Fruit fly (Drosophila melanogaster) whole organism, embryonic: Measurements from ENCODE around the gene Agpat1.

Experiments
- Abd-B ChIP-seq: fragments of 200-800 bp; sonication (Bioruptor generic); optimal IDR thresholded peaks from 2 replicates; lab custom pipeline; 2018; ENCODE audit warnings: missing biosample characterization, mild to moderate bottlenecking, missing genetic modification characterization, moderate library complexity
- Adf1 ChIP-seq: fragments of 200-800 bp; sonication (Bioruptor generic); IDR thresholded peaks from 2 replicates; pipeline ENCODE4 v1.3.6; 2022; ENCODE audit warnings: missing biosample characterization, missing genetic modification characterization
- CG10321 ChIP-seq: fragments of 200-800 bp; sonication (Bioruptor generic); IDR thresholded peaks from 2 replicates; pipeline ENCODE4 v1.3.6; 2022; ENCODE audit warnings: missing biosample characterization, missing genetic modification characterization
- CG11398 ChIP-seq: fragments of 200-800 bp; sonication (Bioruptor generic); optimal IDR thresholded peaks from 2 replicates; lab custom pipeline; 2016; ENCODE audit warnings: missing biosample characterization, missing genetic modification characterization
- CG12071 ChIP-seq: fragments of 200-800 bp; sonication (Bioruptor generic); optimal IDR thresholded peaks from 3 replicates; lab custom pipeline; 2018; ENCODE audit warnings: missing biosample characterization, mild to moderate bottlenecking, missing genetic modification characterization
- CG12155 ChIP-seq: fragments of 200-800 bp; sonication (Bioruptor generic); optimal IDR thresholded peaks from 3 replicates; lab custom pipeline; 2016; ENCODE audit warnings: missing biosample characterization, missing genetic modification characterization
- CG12236 ChIP-seq: fragments of 200-800 bp; sonication (Bioruptor generic); optimal IDR thresholded peaks from 2 replicates; lab custom pipeline; 2016; ENCODE audit warnings: missing biosample characterization, missing genetic modification characterization
- CG13894 ChIP-seq: fragments of 200-800 bp; sonication (Bioruptor generic); optimal IDR thresholded peaks from 3 replicates; lab custom pipeline; 2018; ENCODE audit warnings: missing biosample characterization, mild to moderate bottlenecking, missing genetic modification characterization, moderate library complexity
- CG14710 ChIP-seq: fragments of 200-800 bp; sonication (Bioruptor generic); optimal IDR thresholded peaks from 3 replicates; lab custom pipeline; 2019; ENCODE audit warnings: missing biosample characterization, mild to moderate bottlenecking, missing genetic modification characterization, moderate library complexity
- CG14965 ChIP-seq: fragments of 200-800 bp; sonication (Bioruptor generic); optimal IDR thresholded peaks from 2 replicates; lab custom pipeline; 2016; ENCODE audit warnings: missing biosample characterization, missing genetic modification characterization, borderline replicate concordance
- CG15011 ChIP-seq: fragments of 200-800 bp; sonication (Bioruptor generic); optimal IDR thresholded peaks from 3 replicates; lab custom pipeline; 2018; ENCODE audit warnings: missing biosample characterization, mild to moderate bottlenecking, missing genetic modification characterization
- CG1529 ChIP-seq: fragments of 200-800 bp; sonication (Bioruptor generic); optimal IDR thresholded peaks from 3 replicates; lab custom pipeline; 2018; ENCODE audit warnings: missing biosample characterization, missing genetic modification characterization
- CG17361 ChIP-seq: fragments of 200-800 bp; sonication (Bioruptor generic); IDR thresholded peaks from 3 replicates; pipeline ENCODE4 v1.3.6; 2022; ENCODE audit warnings: missing biosample characterization, missing genetic modification characterization
- CG18764 ChIP-seq: fragments of 200-800 bp; sonication (Bioruptor generic); optimal IDR thresholded peaks from 3 replicates; lab custom pipeline; 2016; ENCODE audit warnings: missing biosample characterization, missing genetic modification characterization
- CG32532 ChIP-seq: fragments of 200-800 bp; sonication (Bioruptor generic); IDR thresholded peaks from 2 replicates; pipeline ENCODE4 v1.3.6; 2022; ENCODE audit warnings: missing biosample characterization, missing genetic modification characterization
- CG42726 ChIP-seq: fragments of 200-800 bp; sonication (Bioruptor generic); IDR thresholded peaks from 2 replicates; pipeline ENCODE4 v1.3.6; 2022; ENCODE audit warnings: missing biosample characterization, missing genetic modification characterization; ENCODE audit not compliant: partially characterized antibody
- CG7928 ChIP-seq: fragments of 200-800 bp; sonication (Bioruptor generic); optimal IDR thresholded peaks from 2 replicates; lab custom pipeline; 2017; ENCODE audit warnings: missing biosample characterization, mild to moderate bottlenecking, missing genetic modification characterization
- CG8924 ChIP-seq: fragments of 200-800 bp; optimal IDR thresholded peaks from 3 replicates; lab custom pipeline; 2019; ENCODE audit warnings: missing biosample characterization, mild to moderate bottlenecking, missing genetic modification characterization, moderate library complexity
- CG9727 ChIP-seq: fragments of 200-800 bp; sonication (Bioruptor generic); optimal IDR thresholded peaks from 3 replicates; lab custom pipeline; 2017; ENCODE audit warnings: missing biosample characterization, mild to moderate bottlenecking, missing genetic modification characterization
- CG9817 ChIP-seq: fragments of 200-800 bp; sonication (Bioruptor generic); optimal IDR thresholded peaks from 2 replicates; lab custom pipeline; 2018; ENCODE audit warnings: missing biosample characterization, mild to moderate bottlenecking, missing genetic modification characterization, moderate library complexity
- CHES-1-like ChIP-seq: fragments of 200-800 bp; sonication (Bioruptor generic); optimal IDR thresholded peaks from 2 replicates; lab custom pipeline; 2016; ENCODE audit warnings: missing biosample characterization, missing genetic modification characterization
- Deaf1 ChIP-seq: fragments of 200-800 bp; optimal IDR thresholded peaks from 3 replicates; lab custom pipeline; 2019; ENCODE audit warnings: missing biosample characterization, mild to moderate bottlenecking, missing genetic modification characterization, moderate library complexity
- Dip2 ChIP-seq: fragments of 200-800 bp; sonication (Bioruptor generic); IDR thresholded peaks from 2 replicates; pipeline ENCODE4 v1.3.6; 2022; ENCODE audit warnings: missing biosample characterization, missing genetic modification characterization
- Doc3 ChIP-seq: fragments of 200-800 bp; sonication (Bioruptor generic); IDR thresholded peaks from 3 replicates; pipeline ENCODE4 v1.3.6; 2022; ENCODE audit warnings: missing biosample characterization, missing genetic modification characterization; ENCODE audit not compliant: partially characterized antibody
- Fer1 ChIP-seq: fragments of 200-800 bp; sonication (Bioruptor generic); optimal IDR thresholded peaks from 2 replicates; lab custom pipeline; 2017; ENCODE audit warnings: missing biosample characterization, mild to moderate bottlenecking, missing genetic modification characterization
- Fer2 ChIP-seq: fragments of 200-800 bp; sonication (Bioruptor generic); optimal IDR thresholded peaks from 2 replicates; lab custom pipeline; 2018; ENCODE audit warnings: missing biosample characterization, mild to moderate bottlenecking, missing genetic modification characterization, moderate library complexity
- HLH3B ChIP-seq: fragments of 200-800 bp; sonication (Bioruptor generic); IDR thresholded peaks from 2 replicates; pipeline ENCODE4 v1.3.6; 2022; ENCODE audit warnings: missing biosample characterization, missing genetic modification characterization
- Hmx ChIP-seq: fragments of 200-800 bp; sonication (Bioruptor generic); optimal IDR thresholded peaks from 2 replicates; lab custom pipeline; 2016; ENCODE audit warnings: missing biosample characterization, missing genetic modification characterization
- Scr ChIP-seq: fragments of 200-800 bp; sonication (Bioruptor generic); IDR thresholded peaks from 2 replicates; pipeline ENCODE4 v1.3.6; 2022; ENCODE audit warnings: missing biosample characterization, missing genetic modification characterization; ENCODE audit not compliant: partially characterized antibody
- Six4 ChIP-seq: fragments of 200-800 bp; sonication (Bioruptor generic); optimal IDR thresholded peaks from 2 replicates; lab custom pipeline; 2016; ENCODE audit warnings: missing biosample characterization, missing genetic modification characterization
- Spps ChIP-seq: fragments of 200-800 bp; sonication (Bioruptor generic); optimal IDR thresholded peaks from 2 replicates; lab custom pipeline; 2018; ENCODE audit warnings: missing biosample characterization, mild to moderate bottlenecking, missing genetic modification characterization
- Stat92E ChIP-seq, 3 experiments: fragments of >200 bp in 2 of 3; fragments of 200-800 bp in 1 of 3; sonication (Bioruptor generic) in 1 of 3; optimal IDR thresholded peaks; 2 replicates each; lab custom pipeline; 2017 to 2019; ENCODE audit warnings: missing biosample characterization in 3 of 3, missing genetic modification characterization in 3 of 3, mild to moderate bottlenecking in 1 of 3, moderate library complexity in 1 of 3
- Trl ChIP-seq, 3 experiments: fragments of >200 bp in 2 of 3; fragments of 200-800 bp in 1 of 3; sonication (Bioruptor generic) in 1 of 3; optimal IDR thresholded peaks; 2 replicates in 1 of 3; 3 replicates in 2 of 3; lab custom pipeline; 2016 to 2017; ENCODE audit warnings: missing biosample characterization in 1 of 3, missing genetic modification characterization in 1 of 3
- Vsx1 ChIP-seq: fragments of 200-800 bp; sonication (Bioruptor generic); optimal IDR thresholded peaks from 2 replicates; lab custom pipeline; 2017; ENCODE audit warnings: missing biosample characterization, mild to moderate bottlenecking, missing genetic modification characterization, missing genetic modification reagents
- Xbp1 ChIP-seq: fragments of 200-800 bp; sonication (Bioruptor generic); optimal IDR thresholded peaks from 3 replicates; lab custom pipeline; 2016; ENCODE audit warnings: missing biosample characterization, mild to moderate bottlenecking, missing genetic modification characterization
- YL-1 ChIP-seq: fragments of 200-800 bp; sonication (Bioruptor generic); optimal IDR thresholded peaks from 3 replicates; lab custom pipeline; 2017; ENCODE audit warnings: missing biosample characterization, mild to moderate bottlenecking, missing genetic modification characterization
- aop ChIP-seq: fragments of 200-800 bp; sonication (Bioruptor generic); IDR thresholded peaks from 2 replicates; pipeline ENCODE4 v1.3.6; 2022; ENCODE audit warnings: missing biosample characterization, missing genetic modification characterization
- bab2 ChIP-seq: fragments of 200-800 bp; sonication (Bioruptor generic); optimal IDR thresholded peaks from 2 replicates; lab custom pipeline; 2016; ENCODE audit warnings: missing biosample characterization, missing genetic modification characterization
- cad ChIP-seq: fragments of >200 bp; optimal IDR thresholded peaks from 2 replicates; lab custom pipeline; 2017; ENCODE audit warnings: missing biosample characterization, missing genetic modification characterization
- chn ChIP-seq: fragments of 200-800 bp; sonication (Bioruptor generic); optimal IDR thresholded peaks from 2 replicates; lab custom pipeline; 2016; ENCODE audit warnings: missing biosample characterization, missing genetic modification characterization
- cwo ChIP-seq: fragments of 200-800 bp; sonication (Bioruptor generic); optimal IDR thresholded peaks from 3 replicates; lab custom pipeline; 2017; ENCODE audit warnings: missing biosample characterization, missing genetic modification characterization, mild to moderate bottlenecking, moderate library complexity, missing genetic modification reagents
- dmrt11E ChIP-seq: fragments of 200-800 bp; sonication (Bioruptor generic); optimal IDR thresholded peaks from 3 replicates; lab custom pipeline; 2018; ENCODE audit warnings: missing biosample characterization, mild to moderate bottlenecking, missing genetic modification characterization, moderate library complexity
- fd96Cb ChIP-seq: fragments of 200-800 bp; sonication (Bioruptor generic); optimal IDR thresholded peaks from 2 replicates; lab custom pipeline; 2018; ENCODE audit warnings: missing biosample characterization, mild to moderate bottlenecking, missing genetic modification characterization, moderate library complexity
- fu2 ChIP-seq: fragments of 200-800 bp; sonication (Bioruptor generic); optimal IDR thresholded peaks from 2 replicates; lab custom pipeline; 2016; ENCODE audit warnings: missing biosample characterization, missing genetic modification characterization
- onecut ChIP-seq: fragments of 200-800 bp; sonication (Bioruptor generic); IDR thresholded peaks from 2 replicates; pipeline ENCODE4 v1.3.6; 2022; ENCODE audit warnings: missing biosample characterization, missing genetic modification characterization
- sc ChIP-seq, 3 experiments: fragments of >200 bp in 2 of 3; fragments of 200-800 bp in 1 of 3; sonication (Bioruptor generic) in 1 of 3; optimal IDR thresholded peaks; 2 replicates in 2 of 3; 3 replicates in 1 of 3; lab custom pipeline; 2017; ENCODE audit warnings: mild to moderate bottlenecking in 1 of 3, missing biosample characterization in 1 of 3, missing genetic modification characterization in 1 of 3, missing genetic modification reagents in 1 of 3
- stwl ChIP-seq: fragments of 200-800 bp; sonication (Bioruptor generic); optimal IDR thresholded peaks from 3 replicates; lab custom pipeline; 2018; ENCODE audit warnings: missing biosample characterization, mild to moderate bottlenecking, missing genetic modification characterization, moderate library complexity
- tap ChIP-seq: fragments of 200-800 bp; optimal IDR thresholded peaks from 3 replicates; lab custom pipeline; 2019; ENCODE audit warnings: missing biosample characterization, mild to moderate bottlenecking, missing genetic modification characterization, moderate library complexity
- unc-4 ChIP-seq: fragments of 200-800 bp; sonication (Bioruptor generic); IDR thresholded peaks from 2 replicates; pipeline ENCODE4 v1.3.6; 2022; ENCODE audit warnings: missing biosample characterization, missing genetic modification characterization; ENCODE audit not compliant: partially characterized antibody

The Agpat1 gene

DNA sequence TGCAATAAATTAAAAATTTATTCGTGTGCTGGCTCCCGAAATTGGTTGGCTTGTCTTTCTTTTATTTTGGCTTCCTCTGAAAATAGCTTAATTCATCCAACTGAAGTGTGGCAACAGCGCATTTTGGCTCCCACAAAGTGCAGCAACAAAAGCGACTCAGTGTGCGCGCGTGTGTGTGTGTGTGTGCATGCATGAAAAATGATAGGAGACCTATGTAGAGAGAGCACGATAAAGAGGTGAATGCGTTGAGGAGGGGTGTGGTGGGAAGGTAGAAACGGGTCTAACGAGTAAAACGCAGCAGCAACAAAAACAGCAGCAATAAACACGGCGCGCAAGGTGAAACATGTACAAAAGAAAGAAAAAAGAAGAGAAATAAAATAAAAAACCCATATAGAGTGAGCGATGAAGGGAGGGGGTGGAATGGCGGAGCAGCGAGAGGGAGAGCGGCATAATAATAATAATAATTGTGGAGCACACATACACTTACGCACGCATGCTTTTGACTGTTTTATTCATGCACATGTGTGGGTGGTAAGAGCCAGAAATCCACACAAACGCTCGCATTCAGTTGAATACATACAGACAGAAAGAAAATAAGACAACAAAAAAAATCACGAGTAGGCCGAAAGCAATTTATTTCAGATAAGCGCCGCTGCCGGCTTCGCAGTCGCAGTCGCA, 27.9 kb upstream of the Agpat1 start (continued):
- TF ChIP-seq onecut (GFP tag; lab: Robert Waterston, UW) (no peak), bab2 (GFP tag; lab: Kevin White, UChicago) (no peak), Dip2 (no peak), chn (GFP tag; lab: Kevin White, UChicago) (no peak), Fer1 (GFP tag; lab: Kevin White, UChicago) (no peak), CG9727 (GFP tag; lab: Kevin White, UChicago) (peak; percentile 17), CG13894 (no peak), Spps (tag; lab: Kevin White, UChicago) (no peak), tap (no peak), CG32532 (GFP tag; lab: Robert Waterston, UW) (no peak), Six4 (GFP tag; lab: Kevin White, UChicago) (no peak), unc-4 (no peak), Deaf1 (tag; lab: Kevin White, UChicago) (no peak), cad (GFP tag; lab: Kevin White, UChicago) (peak; percentile 56), stwl (tag; lab: Kevin White, UChicago) (no peak), Stat92E (GFP tag; optimal IDR thresholded peaks at IDR 0.05; lab: Kevin White, UChicago) (no peak), CG42726 (GFP tag; lab: Robert Waterston, UW) (no peak), fu2 (GFP tag; lab: Kevin White, UChicago) (no peak), Vsx1 (GFP tag; lab: Kevin White, UChicago) (no peak), CG12071 (GFP tag; lab: Kevin White, UChicago) (no peak), HLH3B (no peak), Xbp1 (GFP tag; lab: Kevin White, UChicago) (no peak), CG1529 (GFP tag; lab: Kevin White, UChicago) (no peak), CG9817 (tag; lab: Kevin White, UChicago) (no peak), Scr (GFP tag; lab: Robert Waterston, UW) (no peak), aop (GFP tag; lab: Robert Waterston, UW) (no peak), sc (optimal IDR thresholded peaks at IDR 0.05; lab: Kevin White, UChicago) (no peak), sc (GFP tag; optimal IDR thresholded peaks at IDR 0.05; lab: Kevin White, UChicago) (no peak), fd96Cb (tag; lab: Kevin White, UChicago) (no peak), dmrt11E (peak; percentile 36), CG15011 (no peak), CG8924 (peak; percentile 32), Fer2 (no peak), CG10321 (no peak), CG12236 (GFP tag; lab: Kevin White, UChicago) (no peak), CG17361 (GFP tag; lab: Robert Waterston, UW) (no peak), Adf1 (peak; percentile 96; the same call in 1 of the 2 replicates), Hmx (GFP tag; lab: Kevin White, UChicago) (no peak), CG14710 (tag; lab: Kevin White, UChicago) (no peak), YL-1 (GFP tag; lab: Kevin White, UChicago) (no peak), cwo (GFP tag; lab: Kevin White, UChicago) (peak; percentile 18), CG12155 (GFP tag; lab: Kevin White, UChicago) (no peak), Trl (optimal IDR thresholded peaks at IDR 0.05; lab: Kevin White, UChicago) (peak; percentile 21 to 51), Trl (GFP tag; optimal IDR thresholded peaks at IDR 0.05; lab: Kevin White, UChicago) (no peak), CG14965 (GFP tag; lab: Kevin White, UChicago) (no peak), CG18764 (GFP tag; lab: Kevin White, UChicago) (no peak), CHES-1-like (no peak), Abd-B (GFP tag; lab: Kevin White, UChicago) (peak; percentile 50), CG7928 (no peak), Doc3 (GFP tag; lab: Robert Waterston, UW) (no peak), CG11398 (GFP tag; lab: Kevin White, UChicago) (no peak)
